Fruit fly (Drosophila melanogaster): ENCODE data around the gene CG14854.

Gene CG14854

DNA sequence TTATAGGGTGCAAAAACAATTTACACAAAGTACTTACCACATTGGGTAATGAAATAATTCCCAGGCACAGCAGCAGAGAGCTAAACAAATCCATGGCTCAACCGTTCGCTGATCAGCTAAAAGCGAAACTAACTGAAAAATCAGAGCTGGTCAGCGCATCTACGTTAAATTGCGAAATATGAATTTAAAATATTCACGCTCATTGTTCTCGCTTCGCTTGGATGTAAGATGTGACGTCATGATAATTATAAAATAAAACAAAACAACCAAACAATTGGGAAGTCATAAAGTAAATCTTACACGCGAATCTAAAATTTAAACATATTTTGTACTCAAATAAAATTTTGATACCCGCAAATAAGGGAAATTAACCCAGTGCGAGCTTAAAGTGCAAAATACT, at the start of gene CG14854:
Gene CG14854 (minus strand): TSS at position 101 of the 400 bp plus-strand sequence.
- no peak for TF ChIP-seq Sox15 (GFP tag; optimal IDR thresholded peaks at IDR 0.05)

DNA sequence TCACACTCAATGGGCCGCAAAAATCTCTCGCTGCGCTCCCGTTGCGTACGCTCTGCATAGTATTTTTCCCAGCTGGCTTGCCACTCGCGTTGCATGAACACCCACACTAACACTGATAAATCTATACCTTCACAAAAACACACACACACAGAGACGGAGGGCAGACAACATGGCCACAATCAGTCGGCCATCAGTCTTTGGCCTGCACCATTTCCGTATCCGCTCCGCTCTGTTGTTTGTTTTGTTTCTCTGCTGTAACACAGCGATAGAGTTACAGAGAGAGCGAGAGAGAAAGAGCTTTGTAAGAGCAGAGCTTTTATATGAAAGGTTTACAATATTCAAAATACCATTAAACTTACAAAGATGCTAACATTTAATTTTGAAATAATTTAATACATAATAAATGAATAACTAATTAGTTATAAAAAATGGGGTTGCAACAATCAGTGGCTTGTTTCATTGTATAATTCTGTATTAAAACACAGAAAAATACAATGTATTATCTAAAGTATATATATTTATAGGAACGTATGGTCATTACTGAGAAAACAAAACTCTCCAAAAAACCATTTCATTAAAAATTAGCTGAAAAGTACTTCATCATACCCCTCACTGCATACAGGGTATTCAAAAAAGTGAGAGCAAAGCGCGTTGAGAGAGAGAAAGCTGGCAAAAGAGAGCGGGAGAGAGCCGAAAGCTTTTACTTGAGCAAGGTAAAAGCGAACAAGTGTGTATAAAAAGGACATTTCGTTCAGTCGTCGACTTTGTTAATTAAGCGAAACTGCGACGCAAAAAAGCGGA, 49.2 kb upstream of the CG14854 start, which contains the start of gene CG14853:
Gene CG14853 (plus strand): TSS at position 751 of the 801 bp plus-strand sequence.
- TF ChIP-seq fd59A (GFP tag; optimal IDR thresholded peaks at IDR 0.05), result peak; percentile 20
- peak; percentile 22 for TF ChIP-seq Met (GFP tag; optimal IDR thresholded peaks at IDR 0.05)
- TF ChIP-seq Hr38 (GFP tag; optimal IDR thresholded peaks at IDR 0.05), result no peak
- no peak for TF ChIP-seq CG11762 (GFP tag; optimal IDR thresholded peaks at IDR 0.05; ENCODE audit: insufficient read depth)
- TF ChIP-seq OdsH (GFP tag; optimal IDR thresholded peaks at IDR 0.05), result peak; percentile 73
- no peak for TF ChIP-seq lz (GFP tag; optimal IDR thresholded peaks at IDR 0.05)
- no peak for TF ChIP-seq dac (GFP tag; optimal IDR thresholded peaks at IDR 0.05)
- TF ChIP-seq dsx (GFP tag; optimal IDR thresholded peaks at IDR 0.05; ENCODE audit: poor library complexity, severe bottlenecking), result peak; percentile 27
- peak; percentile 39 for TF ChIP-seq Smox (GFP tag; optimal IDR thresholded peaks at IDR 0.05)
- TF ChIP-seq Ets21C (GFP tag; optimal IDR thresholded peaks at IDR 0.05), result no peak
- peak; percentile 54 for TF ChIP-seq CG3032 (tag; optimal IDR thresholded peaks at IDR 0.05)
- TF ChIP-seq CG4318 (GFP tag; optimal IDR thresholded peaks at IDR 0.05), result peak; percentile 37
- no peak for TF ChIP-seq CG6854 (GFP tag; optimal IDR thresholded peaks at IDR 0.05)
- peak; percentile 68 for TF ChIP-seq CG34406 (GFP tag; optimal IDR thresholded peaks at IDR 0.05)
- peak; percentile 50 for TF ChIP-seq svp (GFP tag)
- peak; percentile 42 for TF ChIP-seq vri (GFP tag; optimal IDR thresholded peaks at IDR 0.05)
- TF ChIP-seq acj6 (GFP tag; optimal IDR thresholded peaks at IDR 0.05), result peak; percentile 59
- TF ChIP-seq pdm3 (GFP tag; optimal IDR thresholded peaks at IDR 0.05), result peak; percentile 33
- peak; percentile 5 to 53 for TF ChIP-seq salr (GFP tag; optimal IDR thresholded peaks at IDR 0.05)
- peak; percentile 18 for TF ChIP-seq Hr39 (GFP tag; optimal IDR thresholded peaks at IDR 0.05)
- no peak for TF ChIP-seq CG11902 (GFP tag; optimal IDR thresholded peaks at IDR 0.05)
- peak; percentile 79 for TF ChIP-seq CG8119 (GFP tag; IDR thresholded peaks at IDR 0.05)
- no peak for TF ChIP-seq Blimp-1 (GFP tag; optimal IDR thresholded peaks at IDR 0.05)
- TF ChIP-seq Gug (GFP tag; IDR thresholded peaks at IDR 0.05), result no peak
- peak; percentile 51 for TF ChIP-seq esn (GFP tag; optimal IDR thresholded peaks at IDR 0.05)
- TF ChIP-seq Ets96B (tag; optimal IDR thresholded peaks at IDR 0.05), result peak; percentile 67
- TF ChIP-seq Hr4 (GFP tag; optimal IDR thresholded peaks at IDR 0.05), result peak; percentile 55
- no peak for TF ChIP-seq CG7368 (GFP tag; optimal IDR thresholded peaks at IDR 0.05)
- TF ChIP-seq eg (GFP tag; IDR thresholded peaks at IDR 0.05), result peak; percentile 51; the same call in 1 of the 3 replicates
- peak; percentile 16 for TF ChIP-seq CG31627 (GFP tag; optimal IDR thresholded peaks at IDR 0.05)
- peak; percentile 79 for TF ChIP-seq Eip78C (GFP tag)
- TF ChIP-seq net (GFP tag; optimal IDR thresholded peaks at IDR 0.05), result peak; percentile 65
- TF ChIP-seq Sox102F (GFP tag; optimal IDR thresholded peaks at IDR 0.05), result peak; percentile 19
- TF ChIP-seq cyc (GFP tag; optimal IDR thresholded peaks at IDR 0.05), result no peak
- no peak for TF ChIP-seq spab (GFP tag; optimal IDR thresholded peaks at IDR 0.05)
- TF ChIP-seq CG1621 (tag; optimal IDR thresholded peaks at IDR 0.05), result no peak
- TF ChIP-seq CG10631 (GFP tag; optimal IDR thresholded peaks at IDR 0.05), result peak; percentile 39
- peak; percentile 63 for TF ChIP-seq fkh (GFP tag; optimal IDR thresholded peaks at IDR 0.05)
- TF ChIP-seq CG10669 (GFP tag; optimal IDR thresholded peaks at IDR 0.05), result peak; percentile 3
- peak; percentile 31 for TF ChIP-seq CG6276 (GFP tag; optimal IDR thresholded peaks at IDR 0.05)
- TF ChIP-seq CG3919 (GFP tag; optimal IDR thresholded peaks at IDR 0.05), result peak; percentile 21
- TF ChIP-seq CG6808 (GFP tag; optimal IDR thresholded peaks at IDR 0.05), result peak; percentile 9
- peak; percentile 17 for TF ChIP-seq CG6792 (GFP tag; optimal IDR thresholded peaks at IDR 0.05)
- peak; percentile 46 for TF ChIP-seq Sox15 (GFP tag; optimal IDR thresholded peaks at IDR 0.05)
- peak; percentile 36; the same call in 2 of the 3 replicates for TF ChIP-seq CG6163 (GFP tag; IDR thresholded peaks at IDR 0.05)
- TF ChIP-seq CG8319 (GFP tag; optimal IDR thresholded peaks at IDR 0.05), result no peak
- peak; percentile 74 for TF ChIP-seq CG15336 (GFP tag; IDR thresholded peaks at IDR 0.05)
- no peak for TF ChIP-seq topi (GFP tag; optimal IDR thresholded peaks at IDR 0.05)

All from whole organism, prepupa.